Worm (Caenorhabditis elegans) whole organism, young adult: ENCODE measurements around the gene F16H6.4.

Source experiments
- B0035.1 ChIP-seq: sonication (generic microtip); optimal IDR thresholded peaks from 2 replicates; lab custom pipeline; 2016; ENCODE audit warnings: missing genetic modification characterization, mild to moderate bottlenecking, missing compliant biosample characterization, missing genotype, missing genetic modification reagents
- B0336.3 ChIP-seq: fragments of 200-800 bp; sonication (Bioruptor generic); IDR thresholded peaks from 2 replicates; pipeline ENCODE4 v1.3.6; 2022; ENCODE audit warnings: missing genetic modification characterization, missing compliant biosample characterization
- C17E4.6 ChIP-seq: fragments of 200-800 bp; sonication (Bioruptor generic); IDR thresholded peaks from 2 replicates; pipeline ENCODE4 v1.3.6; 2022; ENCODE audit warnings: missing genetic modification reagents, missing genetic modification characterization, missing compliant biosample characterization
- F33H1.4 ChIP-seq: fragments of 200-800 bp; sonication (Bioruptor generic); IDR thresholded peaks from 2 replicates; pipeline ENCODE4 v1.3.6; 2022; ENCODE audit warnings: missing genetic modification reagents, missing genetic modification characterization, missing compliant biosample characterization
- F39B2.1 ChIP-seq: fragments of 200-800 bp; sonication (Bioruptor generic); IDR thresholded peaks from 2 replicates; pipeline ENCODE4 v1.3.6; 2022; ENCODE audit warnings: missing genetic modification reagents, missing genetic modification characterization, missing compliant biosample characterization
- F52B5.7 ChIP-seq: sonication (generic microtip); optimal IDR thresholded peaks from 2 replicates; lab custom pipeline; 2016; ENCODE audit warnings: mild to moderate bottlenecking, missing genetic modification characterization, missing compliant biosample characterization
- F55B11.4 ChIP-seq: sonication (generic microtip); optimal IDR thresholded peaks from 2 replicates; lab custom pipeline; 2016; ENCODE audit warnings: missing compliant biosample characterization, missing genetic modification characterization, borderline replicate concordance; ENCODE audit not compliant: insufficient read depth
- F57C9.4 ChIP-seq: sonication (generic microtip); optimal IDR thresholded peaks from 2 replicates; lab custom pipeline; 2017; ENCODE audit warnings: mild to moderate bottlenecking, missing genetic modification characterization, missing compliant biosample characterization
- K11D2.4 ChIP-seq: fragments of 200-800 bp; sonication (Bioruptor generic); IDR thresholded peaks from 2 replicates; pipeline ENCODE4 v1.3.6; 2022; ENCODE audit warnings: missing genetic modification reagents, missing genetic modification characterization, missing compliant biosample characterization
- Y53F4B.3 ChIP-seq: fragments of 200-800 bp; sonication (Bioruptor generic); IDR thresholded peaks from 2 replicates; pipeline ENCODE4 v1.3.6; 2022; ENCODE audit warnings: missing genetic modification reagents, missing genetic modification characterization, missing compliant biosample characterization
- Y53G8AR.9 ChIP-seq: fragments of 200-800 bp; sonication (Bioruptor generic); conservative IDR thresholded peaks from 2 replicates; pipeline ENCODE4 v1.3.6; 2022; ENCODE audit warnings: missing genetic modification reagents, missing genetic modification characterization, missing compliant biosample characterization
- Y67H2A.10 ChIP-seq: fragments of 200-800 bp; sonication (Bioruptor generic); conservative IDR thresholded peaks from 2 replicates; pipeline ENCODE4 v1.3.6; 2022; ENCODE audit warnings: missing genetic modification reagents, missing genetic modification characterization, missing compliant biosample characterization
- Y79H2A.3 ChIP-seq: fragments of 200-800 bp; sonication (Bioruptor generic); conservative IDR thresholded peaks from 2 replicates; pipeline ENCODE4 v1.3.6; 2022; ENCODE audit warnings: missing genetic modification reagents, missing genetic modification characterization, missing compliant biosample characterization
- ama-1 ChIP-seq, 3 experiments: fragments of 150-350 bp in 1 of 3; sonication (generic microtip) in 2 of 3; optimal IDR thresholded peaks; 2 replicates each; lab custom pipeline; 2014 to 2018; ENCODE audit warnings: missing biosample characterization in 2 of 3, missing genetic modification characterization in 2 of 3, missing genetic modification reagents in 2 of 3
- aptf-3 ChIP-seq: fragments of 200-800 bp; sonication (Bioruptor generic); IDR thresholded peaks from 2 replicates; pipeline ENCODE4 v1.3.6; 2022; ENCODE audit warnings: missing genetic modification characterization, missing compliant biosample characterization
- attf-3 ChIP-seq: fragments of 200-800 bp; sonication (Bioruptor generic); conservative IDR thresholded peaks from 2 replicates; pipeline ENCODE4 v1.3.6; 2022; ENCODE audit warnings: missing genetic modification reagents, missing genetic modification characterization, missing compliant biosample characterization
- bed-1 ChIP-seq: fragments of 200-800 bp; sonication (Bioruptor generic); IDR thresholded peaks from 2 replicates; pipeline ENCODE4 v1.3.6; 2022; ENCODE audit warnings: missing genetic modification reagents, missing genetic modification characterization, missing compliant biosample characterization
- bed-2 ChIP-seq: fragments of 200-800 bp; sonication (Bioruptor generic); IDR thresholded peaks from 2 replicates; pipeline ENCODE4 v1.3.6; 2022; ENCODE audit warnings: missing genetic modification reagents, missing genetic modification characterization, missing compliant biosample characterization
- cebp-2 ChIP-seq: fragments of 200-800 bp; sonication (Bioruptor generic); IDR thresholded peaks from 2 replicates; pipeline ENCODE4 v1.3.6; 2022; ENCODE audit warnings: missing genetic modification characterization, missing compliant biosample characterization
- ceh-58 ChIP-seq: fragments of 200-800 bp; sonication (Bioruptor generic); IDR thresholded peaks from 2 replicates; pipeline ENCODE4 v1.3.6; 2022; ENCODE audit warnings: missing genetic modification characterization, missing compliant biosample characterization
- dpff-1 ChIP-seq: sonication (generic microtip); optimal IDR thresholded peaks from 2 replicates; lab custom pipeline; 2017; ENCODE audit warnings: mild to moderate bottlenecking, missing genetic modification characterization, missing compliant biosample characterization
- gei-17 ChIP-seq: fragments of 200-800 bp; sonication (Bioruptor generic); optimal IDR thresholded peaks from 2 replicates; lab custom pipeline; 2018; ENCODE audit warnings: mild to moderate bottlenecking, missing genetic modification characterization, missing compliant biosample characterization
- hmg-1.2 ChIP-seq: fragments of 200-800 bp; sonication (Bioruptor generic); IDR thresholded peaks from 2 replicates; pipeline ENCODE4 v1.3.6; 2022; ENCODE audit warnings: missing genetic modification reagents, missing genetic modification characterization, missing compliant biosample characterization
- hsf-1 ChIP-seq: fragments of 200-800 bp; sonication (Bioruptor generic); IDR thresholded peaks from 2 replicates; pipeline ENCODE4 v1.3.6; 2022; ENCODE audit warnings: missing genetic modification reagents, missing genetic modification characterization, missing compliant biosample characterization
- let-526 ChIP-seq: fragments of 200-800 bp; sonication (Bioruptor generic); IDR thresholded peaks from 2 replicates; pipeline ENCODE4 v1.3.6; 2022; ENCODE audit warnings: missing genetic modification reagents, missing genetic modification characterization, missing compliant biosample characterization
- lin-26 ChIP-seq: fragments of 200-800 bp; sonication (Bioruptor generic); IDR thresholded peaks from 2 replicates; pipeline ENCODE4 v1.3.6; 2022; ENCODE audit warnings: missing genetic modification reagents, missing genetic modification characterization, missing compliant biosample characterization
- madf-10 ChIP-seq: sonication (generic microtip); optimal IDR thresholded peaks from 2 replicates; lab custom pipeline; 2016; ENCODE audit warnings: mild to moderate bottlenecking, missing genetic modification characterization, missing compliant biosample characterization
- madf-8 ChIP-seq: fragments of 200-800 bp; sonication (Bioruptor generic); conservative IDR thresholded peaks from 2 replicates; pipeline ENCODE4 v1.3.6; 2022; ENCODE audit warnings: missing genetic modification reagents, missing genetic modification characterization, missing compliant biosample characterization
- nfyb-1 ChIP-seq: fragments of 200-800 bp; sonication (Bioruptor generic); IDR thresholded peaks from 2 replicates; pipeline ENCODE4 v1.3.6; 2022; ENCODE audit warnings: missing genetic modification reagents, missing genetic modification characterization, missing compliant biosample characterization
- nhr-120 ChIP-seq: fragments of 200-800 bp; sonication (Bioruptor generic); IDR thresholded peaks from 2 replicates; pipeline ENCODE4 v1.3.6; 2022; ENCODE audit warnings: missing genetic modification characterization, missing compliant biosample characterization
- snpc-3.4 ChIP-seq: sonication (generic microtip); optimal IDR thresholded peaks from 2 replicates; lab custom pipeline; 2017; ENCODE audit warnings: missing genetic modification characterization, mild to moderate bottlenecking, missing compliant biosample characterization, antibody characterized with exemption, moderate library complexity, missing genotype, missing genetic modification reagents
- tbp1 ChIP-seq: fragments of 200-800 bp; sonication (Bioruptor generic); optimal IDR thresholded peaks from 2 replicates; lab custom pipeline; 2018; ENCODE audit warnings: mild to moderate bottlenecking, missing genetic modification characterization, missing compliant biosample characterization
- unc-130 ChIP-seq: sonication (generic microtip); optimal IDR thresholded peaks from 2 replicates; lab custom pipeline; 2016; ENCODE audit warnings: missing genetic modification reagents, missing genetic modification characterization, missing compliant biosample characterization
- ztf-26 ChIP-seq: sonication (generic microtip); optimal IDR thresholded peaks from 2 replicates; lab custom pipeline; 2017; ENCODE audit warnings: missing genetic modification characterization, missing compliant biosample characterization
- ztf-6 ChIP-seq: fragments of 200-800 bp; sonication (Bioruptor generic); IDR thresholded peaks from 2 replicates; pipeline ENCODE4 v1.3.6; 2022; ENCODE audit warnings: missing genetic modification reagents, missing genetic modification characterization, missing compliant biosample characterization

Gene F16H6.4

DNA sequence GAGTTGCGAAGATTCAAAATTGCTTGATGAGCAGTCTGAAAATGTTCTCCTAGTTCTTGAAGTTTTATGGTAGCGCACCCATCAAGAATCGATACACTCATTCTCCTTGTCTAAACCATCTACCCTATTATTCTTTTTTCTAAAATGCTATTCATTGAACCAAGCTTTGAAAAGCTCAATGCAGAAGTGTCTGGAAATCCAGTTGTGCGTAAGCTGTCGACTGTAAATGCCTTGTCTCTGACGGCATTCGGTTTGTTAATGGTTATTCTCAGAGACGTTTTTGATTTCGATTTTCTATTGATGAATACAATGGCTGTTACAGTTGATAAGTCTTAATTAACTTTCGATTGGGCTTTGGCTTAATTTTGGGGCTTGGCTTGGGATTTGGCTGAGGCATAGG is 36.0 kb upstream of the F16H6.4 start, which contains the start of gene C14A6.12:
TSS of gene C14A6.12 (minus strand) at position 101 of the 400 bp plus-strand sequence.
- TF ChIP-seq K11D2.4 (GFP tag; lab: Robert Waterston, UW) (no peak), Y53G8AR.9 (GFP tag; lab: Robert Waterston, UW) (no peak), F55B11.4 (no peak), let-526 (GFP tag; lab: Robert Waterston, UW) (no peak), hmg-1.2 (no peak), ztf-26 (no peak), bed-1 (GFP tag; lab: Robert Waterston, UW) (no peak), C17E4.6 (no peak), B0336.3 (GFP tag; lab: Robert Waterston, UW) (no peak), nhr-120 (GFP tag; lab: Robert Waterston, UW) (no peak), snpc-3.4 (no peak)

DNA sequence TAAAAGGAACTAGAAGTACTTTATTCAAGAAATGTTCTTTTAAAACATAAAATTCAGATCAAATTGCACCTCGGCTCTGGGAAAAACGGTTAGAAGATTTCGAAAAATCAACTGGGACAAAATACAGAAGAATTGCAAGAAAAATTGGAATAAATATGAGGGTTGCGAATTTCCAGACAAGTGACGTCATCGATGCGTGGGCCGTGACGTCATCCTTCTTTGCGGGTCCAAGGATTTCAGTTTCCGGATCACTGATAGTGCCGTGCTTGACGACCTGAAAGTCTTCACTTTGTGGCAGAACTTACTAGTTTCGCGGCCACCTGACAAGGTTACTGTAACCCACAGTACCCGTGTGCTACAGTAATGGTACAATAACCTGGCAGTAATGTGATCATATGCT is 35.1 kb upstream of the F16H6.4 start:
- TF ChIP-seq unc-130 (GFP tag; lab: Kevin White, UChicago) (no peak), lin-26 (GFP tag; lab: Robert Waterston, UW) (no peak), ceh-58 (GFP tag; lab: Robert Waterston, UW) (no peak), Y67H2A.10 (GFP tag; lab: Robert Waterston, UW) (no peak), Y79H2A.3 (GFP tag; lab: Robert Waterston, UW) (no peak)

DNA sequence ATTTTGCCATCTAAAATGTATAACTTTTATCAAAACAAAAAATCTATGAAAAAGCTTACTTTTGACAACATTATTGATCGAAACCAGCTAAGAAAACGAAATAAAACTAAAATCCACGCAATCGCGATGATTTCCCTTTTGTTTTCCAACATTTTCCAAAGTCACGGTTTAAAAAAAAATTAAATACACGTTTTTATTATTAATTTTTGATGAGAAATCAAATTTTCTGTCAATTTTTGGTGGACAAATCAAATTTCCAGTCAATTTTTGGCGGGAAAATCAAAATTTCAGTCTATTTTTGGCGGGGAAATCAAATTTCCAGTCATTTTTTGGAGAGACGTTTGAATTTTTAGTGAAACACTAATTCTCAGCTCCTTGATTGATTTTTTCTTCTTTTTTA is 33.8 kb upstream of the F16H6.4 start, which contains the start of gene C14A6.5:
TSS of gene C14A6.5 (minus strand) at position 101 of the 400 bp plus-strand sequence.
- no peak for TF ChIP-seq ama-1 (optimal IDR thresholded peaks at IDR 0.05; lab: Kevin White, UChicago)
- TF ChIP-seq ama-1 (GFP tag; optimal IDR thresholded peaks at IDR 0.05; lab: Kevin White, UChicago), result no peak
- TF ChIP-seq F39B2.1 (GFP tag; lab: Robert Waterston, UW), result no peak
- TF ChIP-seq attf-3 (GFP tag; lab: Robert Waterston, UW), result no peak
- no peak for TF ChIP-seq ztf-6 (GFP tag; lab: Robert Waterston, UW)
- no peak for TF ChIP-seq nfyb-1
- TF ChIP-seq Y53F4B.3 (GFP tag; lab: Robert Waterston, UW), result no peak

DNA sequence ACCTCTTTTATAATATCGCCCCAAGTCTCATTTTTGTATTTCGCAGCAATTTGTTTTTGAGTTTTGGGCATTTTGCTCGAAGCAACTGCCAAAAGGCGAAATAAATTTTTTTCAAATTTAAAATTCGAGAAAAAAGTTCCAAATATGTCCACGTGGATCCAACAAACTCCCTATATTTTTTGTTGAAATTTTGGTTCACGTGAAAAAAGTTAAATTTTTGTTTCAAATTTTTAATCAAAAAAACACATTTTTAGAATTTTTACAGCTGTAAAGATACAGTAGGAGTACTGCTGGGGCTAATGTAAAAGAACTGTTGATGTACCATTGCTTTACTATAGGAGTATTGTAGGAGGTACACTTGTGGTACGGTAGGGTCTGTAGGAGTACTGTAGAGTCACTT is 31.4 kb upstream of the F16H6.4 start, which contains the start of gene C14A6.6:
TSS of gene C14A6.6 (minus strand) at position 101 of the 400 bp plus-strand sequence.
- TF ChIP-seq cebp-2 (GFP tag; lab: Robert Waterston, UW), result no peak
- TF ChIP-seq B0035.1 (tag; lab: Kevin White, UChicago), result no peak
- TF ChIP-seq hsf-1 (GFP tag; lab: Robert Waterston, UW), result no peak
- TF ChIP-seq Y67H2A.10 (GFP tag; lab: Robert Waterston, UW), result no peak
- TF ChIP-seq bed-2 (GFP tag; lab: Robert Waterston, UW), result no peak
- TF ChIP-seq aptf-3, result no peak
- no peak for TF ChIP-seq dpff-1

DNA sequence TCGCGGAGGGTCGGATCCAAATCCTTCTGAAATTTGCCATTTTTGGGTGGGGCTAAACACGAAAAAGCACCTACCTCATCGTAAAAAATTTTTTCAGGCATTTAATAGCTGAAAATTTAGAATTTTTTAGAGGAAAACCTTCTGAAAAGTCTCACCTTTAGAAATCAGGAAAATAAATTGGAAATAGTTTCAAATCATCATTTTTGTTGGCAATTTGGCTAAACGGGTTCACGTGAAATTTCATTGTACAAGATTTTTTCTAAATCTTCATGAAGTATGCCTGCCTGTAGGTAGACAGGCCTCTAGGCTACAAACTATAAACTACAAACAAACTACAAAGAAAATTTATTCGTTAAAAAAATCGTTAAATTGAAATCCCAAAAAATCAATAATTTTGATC is 30.3 kb upstream of the F16H6.4 start, which contains the start of gene C14A6.7:
TSS of gene C14A6.7 (minus strand) at position 101 of the 400 bp plus-strand sequence.
- TF ChIP-seq F52B5.7 (no peak), F33H1.4 (GFP tag; lab: Robert Waterston, UW) (no peak), madf-8 (GFP tag; lab: Robert Waterston, UW) (no peak), tbp1 (GFP tag; lab: Kevin White, UChicago) (no peak), gei-17 (GFP tag; lab: Kevin White, UChicago) (no peak), F39B2.1 (GFP tag; lab: Robert Waterston, UW) (no peak), madf-10 (tag; lab: Kevin White, UChicago) (no peak), F57C9.4 (no peak)
